Worm (Caenorhabditis elegans): ENCODE results near the gene srh-78.

DNA sequence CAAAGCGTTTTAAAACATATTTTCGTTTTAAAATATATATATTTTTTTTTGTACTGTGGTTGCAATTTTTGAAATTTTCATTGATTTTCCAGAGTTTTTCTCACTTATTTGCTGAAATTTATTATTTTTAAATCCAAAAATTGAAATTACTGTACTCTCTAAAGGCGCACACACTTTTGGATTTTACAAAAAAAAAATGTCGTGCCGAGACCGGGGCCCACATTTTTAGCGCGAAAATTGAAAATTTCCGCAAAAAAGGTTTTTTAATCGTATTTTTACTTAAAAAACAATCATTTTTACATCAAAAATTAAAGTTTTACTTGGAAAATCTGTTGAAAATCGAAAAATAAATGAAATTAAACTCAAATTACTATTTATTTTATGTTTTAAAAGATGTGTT is 31.8 kb upstream of the srh-78 start:
- TF ChIP-seq nhr-12 (tag; optimal IDR thresholded peaks at IDR 0.05): no peak
- TF ChIP-seq gmeb-1 (tag; optimal IDR thresholded peaks at IDR 0.05): no peak
- no peak for TF ChIP-seq skn-1 (tag; optimal IDR thresholded peaks at IDR 0.05)
- TF ChIP-seq nhr-6 (tag; optimal IDR thresholded peaks at IDR 0.05): no peak
- TF ChIP-seq nhr-11 (tag; optimal IDR thresholded peaks at IDR 0.05): no peak
- TF ChIP-seq blmp-1 (tag; optimal IDR thresholded peaks at IDR 0.05; ENCODE audit: insufficient read depth): no peak
- no peak for TF ChIP-seq unc-62 (GFP tag; optimal IDR thresholded peaks at IDR 0.05)
- TF ChIP-seq mdl-1 (tag; optimal IDR thresholded peaks at IDR 0.05): no peak
- no peak for TF ChIP-seq Y55F3AM.14 (GFP tag; optimal IDR thresholded peaks at IDR 0.05)
- no peak for TF ChIP-seq aly-2 (tag; optimal IDR thresholded peaks at IDR 0.05)
- no peak for TF ChIP-seq ama-1 (optimal IDR thresholded peaks at IDR 0.05)
- no peak for TF ChIP-seq crh-2 (tag; optimal IDR thresholded peaks at IDR 0.05)
- TF ChIP-seq elt-3 (tag; optimal IDR thresholded peaks at IDR 0.05): no peak
- TF ChIP-seq R02D3.7 (tag; optimal IDR thresholded peaks at IDR 0.05): no peak
